Fruit fly (Drosophila melanogaster) S2 (cell line): ENCODE measurements around the gene CG9672.

Experiments
- CG8478 ChIP-seq: fragments of >200 bp; optimal IDR thresholded peaks from 2 replicates; lab custom pipeline; 2018
- CTCF ChIP-seq, 2 experiments: fragments of >200 bp; optimal IDR thresholded peaks; 2 replicates each; lab custom pipeline; 2018

Gene CG9672

dm6 chrX:16730791-16731190 lies 24.1 kb upstream of the CG9672 start, which contains the start of gene TwdlX:
TSS of gene TwdlX (plus strand) at chrX:16731091.
- TF ChIP-seq CTCF (optimal IDR thresholded peaks at IDR 0.05; lab: Kevin White, UChicago) = no peak
- no peak for TF ChIP-seq CG8478 (lab: Kevin White, UChicago)

- TF ChIP-seq CTCF (optimal IDR thresholded peaks at IDR 0.05; lab: Kevin White, UChicago) (no peak), CG8478 (lab: Kevin White, UChicago) (no peak)
These were observed 17.9 kb upstream of the CG9672 start for dm6 chrX:16724544-16724943.

- TF ChIP-seq CTCF (optimal IDR thresholded peaks at IDR 0.05; lab: Kevin White, UChicago) (no peak), CG8478 (lab: Kevin White, UChicago) (no peak)
These were observed 16.8 kb upstream of the CG9672 start for dm6 chrX:16723203-16724173.

dm6 chrX:16721168-16721567 lies 14.5 kb upstream of the CG9672 start, which contains the start of the genes CG32572 and CG34325:
TSS of gene CG32572 (plus strand) at chrX:16721183.
TSS of gene CG34325 (minus strand) at chrX:16721411.
- TF ChIP-seq CTCF (optimal IDR thresholded peaks at IDR 0.05; lab: Kevin White, UChicago) = no peak
- no peak for TF ChIP-seq CG8478 (lab: Kevin White, UChicago)

- TF ChIP-seq CTCF (optimal IDR thresholded peaks at IDR 0.05; lab: Kevin White, UChicago) = no peak
- TF ChIP-seq CG8478 (lab: Kevin White, UChicago) = no peak
These were observed 11.6 kb upstream of the CG9672 start for dm6 chrX:16718169-16718723.

dm6 chrX:16716649-16717048 lies 10.0 kb upstream of the CG9672 start:
- no peak for TF ChIP-seq CTCF (optimal IDR thresholded peaks at IDR 0.05; lab: Kevin White, UChicago)
- TF ChIP-seq CG8478 (lab: Kevin White, UChicago) = no peak

dm6 chrX:16711003-16711402 lies 4.3 kb upstream of the CG9672 start, which contains the start of gene CG13008:
TSS of gene CG13008 (plus strand) at chrX:16711303.
- TF ChIP-seq CG8478 (lab: Kevin White, UChicago) (no peak), CTCF (optimal IDR thresholded peaks at IDR 0.05; lab: Kevin White, UChicago) (no peak)

- TF ChIP-seq CTCF (optimal IDR thresholded peaks at IDR 0.05; lab: Kevin White, UChicago) (no peak), CG8478 (lab: Kevin White, UChicago) (no peak)
These were observed 2.9 kb downstream of the CG9672 start, which contains the start of the genes CG9673 and CG4653 for dm6 chrX:16703747-16704146. TSS of gene CG9673 (minus strand) at chrX:16703884. TSS of gene CG4653 (plus strand) at chrX:16704081.

dm6 chrX:16701941-16702340 lies 4.7 kb downstream of the CG9672 start, which contains the start of gene sphe:
TSS of gene sphe (minus strand) at chrX:16701972.
- TF ChIP-seq CTCF (optimal IDR thresholded peaks at IDR 0.05; lab: Kevin White, UChicago) = no peak
- TF ChIP-seq CG8478 (lab: Kevin White, UChicago) = no peak

dm6 chrX:16700070-16700469 lies 6.6 kb downstream of the CG9672 start, which contains the start of gene CG9676:
TSS of gene CG9676 (minus strand) at chrX:16700170.
- TF ChIP-seq CTCF (optimal IDR thresholded peaks at IDR 0.05; lab: Kevin White, UChicago) = no peak
- no peak for TF ChIP-seq CG8478 (lab: Kevin White, UChicago)

dm6 chrX:16697882-16698571 lies 8.6 kb downstream of the CG9672 start:
- TF ChIP-seq CG8478 (lab: Kevin White, UChicago) (no peak), CTCF (optimal IDR thresholded peaks at IDR 0.05; lab: Kevin White, UChicago) (no peak)

- no peak for TF ChIP-seq CTCF (optimal IDR thresholded peaks at IDR 0.05; lab: Kevin White, UChicago)
- no peak for TF ChIP-seq CG8478 (lab: Kevin White, UChicago)
These were observed 9.8 kb downstream of the CG9672 start for dm6 chrX:16696614-16697519.

- TF ChIP-seq CG8478 (lab: Kevin White, UChicago) (no peak), CTCF (optimal IDR thresholded peaks at IDR 0.05; lab: Kevin White, UChicago) (peak in 1 of 2 experiments; percentile 23)
These were observed 11.0 kb downstream of the CG9672 start, which contains the start of gene CG4678 for dm6 chrX:16695658-16696181. TSS of gene CG4678 (plus strand) at chrX:16696131.
